Worm (Caenorhabditis elegans): ENCODE data around the gene rog-1.

rog-1 gene

DNA sequence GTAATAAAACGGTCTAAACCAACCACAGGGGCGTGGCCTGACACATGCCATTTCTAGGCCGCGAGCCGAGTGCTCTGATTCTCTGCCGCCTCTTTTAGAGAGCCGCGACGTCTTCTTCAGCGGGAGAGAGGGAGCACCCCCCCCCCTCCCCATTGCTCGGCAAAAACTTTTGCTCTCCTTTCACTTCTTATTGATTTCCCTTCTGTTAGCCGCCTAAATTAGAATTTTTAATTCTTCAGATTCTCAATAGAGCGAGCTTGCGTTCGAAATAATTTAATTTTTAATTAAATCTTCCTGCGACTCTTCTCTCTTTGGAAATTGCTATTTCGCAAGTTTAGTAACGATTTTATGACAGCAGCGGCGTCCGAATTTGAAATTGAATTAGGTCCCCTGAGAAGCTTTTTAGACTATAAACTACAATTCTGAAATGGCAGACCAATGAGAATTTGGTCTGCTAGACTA is 51.6 kb downstream of the rog-1 start:
- peak in 1 of 3 experiments; percentile 50 for TF ChIP-seq ceh-82 (tag; optimal IDR thresholded peaks at IDR 0.05)
- TF ChIP-seq dpl-1 (GFP tag; optimal IDR thresholded peaks at IDR 0.05): peak in 1 of 3 experiments; percentile 54
- TF ChIP-seq sptf-1 (tag; optimal IDR thresholded peaks at IDR 0.05): no peak
- no peak for TF ChIP-seq lir-3 (tag; optimal IDR thresholded peaks at IDR 0.05; ENCODE audit: poor library complexity)
- peak; percentile 55 for TF ChIP-seq ces-1 (GFP tag; optimal IDR thresholded peaks at IDR 0.05)
- no peak for TF ChIP-seq unc-98 (GFP tag; IDR thresholded peaks at IDR 0.05)
- no peak for TF ChIP-seq snpc-4 (tag; optimal IDR thresholded peaks at IDR 0.05)
- TF ChIP-seq nhr-28 (tag; optimal IDR thresholded peaks at IDR 0.05): no peak
- no peak for TF ChIP-seq ceh-90 (tag; optimal IDR thresholded peaks at IDR 0.05)
- peak; percentile 31 for TF ChIP-seq lin-15B (tag; optimal IDR thresholded peaks at IDR 0.05)
- no peak for TF ChIP-seq C04F5.9 (tag; optimal IDR thresholded peaks at IDR 0.05)
- no peak for TF ChIP-seq mef-2 (tag; optimal IDR thresholded peaks at IDR 0.05)
- TF ChIP-seq Y116A8C.19 (tag; optimal IDR thresholded peaks at IDR 0.05; ENCODE audit: borderline replicate concordance): no peak
- no peak for TF ChIP-seq pqm-1 (tag; optimal IDR thresholded peaks at IDR 0.05)
- TF ChIP-seq mdl-1 (tag; optimal IDR thresholded peaks at IDR 0.05): no peak
- no peak for TF ChIP-seq nhr-12 (tag; optimal IDR thresholded peaks at IDR 0.05)
- peak; percentile 46 for TF ChIP-seq nhr-47 (tag; optimal IDR thresholded peaks at IDR 0.05)
- TF ChIP-seq lin-35 (GFP tag; optimal IDR thresholded peaks at IDR 0.05): peak in 1 of 2 experiments; percentile 39
- TF ChIP-seq lin-13 (GFP tag; optimal IDR thresholded peaks at IDR 0.05): no peak
- TF ChIP-seq nhr-85 (tag): no peak
- TF ChIP-seq nhr-20 (tag; optimal IDR thresholded peaks at IDR 0.05): no peak
- TF ChIP-seq vab-15 (tag; optimal IDR thresholded peaks at IDR 0.05): no peak
- TF ChIP-seq efl-1 (optimal IDR thresholded peaks at IDR 0.05): peak; percentile 25 to 30
- TF ChIP-seq efl-1 (GFP tag; optimal IDR thresholded peaks at IDR 0.05 in 1 of 2): peak in 1 of 2 experiments; percentile 28
- TF ChIP-seq unc-30 (tag; optimal IDR thresholded peaks at IDR 0.05): no peak
- TF ChIP-seq skn-1 (tag; optimal IDR thresholded peaks at IDR 0.05): no peak
- peak; percentile 50 for TF ChIP-seq fkh-8 (tag; optimal IDR thresholded peaks at IDR 0.05)
- TF ChIP-seq mab-9 (GFP tag; IDR thresholded peaks at IDR 0.05): no peak
- no peak for TF ChIP-seq swsn-7 (tag; optimal IDR thresholded peaks at IDR 0.05)
- TF ChIP-seq egl-27 (tag; optimal IDR thresholded peaks at IDR 0.05): no peak
- TF ChIP-seq nhr-71 (tag; optimal IDR thresholded peaks at IDR 0.05): peak; percentile 51
- TF ChIP-seq unc-86 (tag; optimal IDR thresholded peaks at IDR 0.05): peak; percentile 55
- no peak for TF ChIP-seq alr-1 (tag; optimal IDR thresholded peaks at IDR 0.05; ENCODE audit: borderline replicate concordance)
- TF ChIP-seq tbx-2 (tag; optimal IDR thresholded peaks at IDR 0.05): peak; percentile 35
- TF ChIP-seq fkh-10 (GFP tag; optimal IDR thresholded peaks at IDR 0.05): no peak
- TF ChIP-seq pag-3 (tag; optimal IDR thresholded peaks at IDR 0.05; ENCODE audit: borderline replicate concordance, insufficient read depth): no peak
- no peak for TF ChIP-seq ztf-11 (tag; optimal IDR thresholded peaks at IDR 0.05)
- no peak for TF ChIP-seq nhr-19 (GFP tag; conservative IDR thresholded peaks at IDR 0.05)
- TF ChIP-seq lin-14 (GFP tag; optimal IDR thresholded peaks at IDR 0.05): peak; percentile 69
- no peak for TF ChIP-seq ets-5 (GFP tag; IDR thresholded peaks at IDR 0.05)
- peak; percentile 19; the same call in 1 of the 2 replicates for TF ChIP-seq isw-1 (GFP tag; IDR thresholded peaks at IDR 0.05)
- peak; percentile 19 for TF ChIP-seq egl-13 (tag; optimal IDR thresholded peaks at IDR 0.05)
- TF ChIP-seq F16B12.6 (tag; optimal IDR thresholded peaks at IDR 0.05): no peak
- peak; percentile 15 for TF ChIP-seq ceh-8 (GFP tag; optimal IDR thresholded peaks at IDR 0.05)
- TF ChIP-seq C16A3.4 (tag; optimal IDR thresholded peaks at IDR 0.05): no peak
- TF ChIP-seq blmp-1 (tag; optimal IDR thresholded peaks at IDR 0.05): no peak
- no peak for TF ChIP-seq xbp-1 (tag; optimal IDR thresholded peaks at IDR 0.05)
- TF ChIP-seq nhr-237 (tag; optimal IDR thresholded peaks at IDR 0.05): no peak
- no peak for TF ChIP-seq fos-1 (tag; optimal IDR thresholded peaks at IDR 0.05)
- TF ChIP-seq lsy-2 (tag; optimal IDR thresholded peaks at IDR 0.05): peak; percentile 28 to 34
